Worm (Caenorhabditis elegans): ENCODE measurements around the gene R144.13.

DNA sequence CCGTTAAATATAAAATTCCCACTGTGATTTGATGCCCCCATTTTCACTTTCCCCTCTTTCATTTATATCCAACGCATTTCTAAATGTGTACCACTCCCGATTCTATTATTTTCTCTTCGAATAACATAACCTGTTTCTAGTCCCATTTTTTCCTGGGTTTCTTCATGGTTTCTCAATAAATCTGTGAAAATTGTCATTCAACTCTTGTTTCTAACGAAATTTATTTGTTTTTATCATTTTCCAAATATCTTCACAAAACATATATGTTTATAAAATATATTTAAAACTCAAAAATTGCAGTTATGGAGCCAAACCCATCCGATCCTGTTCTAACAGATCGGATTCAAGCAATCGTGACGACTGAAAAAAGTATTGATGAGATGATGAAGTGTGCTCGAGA is 2.1 kb upstream of the R144.13 start, which contains the start of gene mdt-11:
- TF ChIP-seq W03F9.2 (tag; optimal IDR thresholded peaks at IDR 0.05) (no peak), dao-5 (tag; optimal IDR thresholded peaks at IDR 0.05) (no peak), him-1 (tag; optimal IDR thresholded peaks at IDR 0.05) (no peak)

Measured in whole organism, L4/young adult.